Worm (Caenorhabditis elegans) whole organism, young adult: Measurements from ENCODE around the gene ssu-1.
A peak's percentile ranks its signal among the peaks of the same experiment; 100 is the strongest.

ENCODE experiments used
- D2030.7 ChIP-seq: fragments of 200-800 bp; sonication (Bioruptor generic); IDR thresholded peaks from 2 replicates; pipeline ENCODE4 v1.3.6; 2022; ENCODE audit warnings: missing genetic modification reagents, missing genetic modification characterization, missing compliant biosample characterization
- ceh-40 ChIP-seq: fragments of 200-800 bp; sonication (Bioruptor generic); IDR thresholded peaks from 2 replicates; pipeline ENCODE4 v1.3.6; 2022; ENCODE audit warnings: missing genetic modification characterization, missing compliant biosample characterization
- sea-2 ChIP-seq: fragments of 200-800 bp; sonication (Bioruptor generic); IDR thresholded peaks from 2 replicates; pipeline ENCODE4 v1.3.6; 2022; ENCODE audit warnings: missing genetic modification characterization, missing compliant biosample characterization
- snpc-4 ChIP-seq, 5 experiments: fragments of 150-350 bp in 1 of 5; sonication (generic microtip) in 4 of 5; optimal IDR thresholded peaks; 2 replicates each; lab custom pipeline; 2014 to 2018; ENCODE audit warnings: missing genetic modification characterization in 5 of 5, missing biosample characterization in 3 of 5, antibody characterized with exemption in 2 of 5, mild to moderate bottlenecking in 2 of 5, missing compliant biosample characterization in 2 of 5, missing genotype in 2 of 5, moderate library complexity in 2 of 5, missing genetic modification reagents in 1 of 5

ce11 chrV:20162290-20163104 is 29.4 kb upstream of the ssu-1 start:
- TF ChIP-seq ceh-40 (GFP tag; lab: Robert Waterston, UW) (no peak), snpc-4 (GFP tag; optimal IDR thresholded peaks at IDR 0.05; lab: Kevin White, UChicago) (no peak), snpc-4 (tag; optimal IDR thresholded peaks at IDR 0.05; lab: Kevin White, UChicago) (peak in 1 of 4 experiments; percentile 34), D2030.7 (GFP tag; lab: Robert Waterston, UW) (no peak), sea-2 (GFP tag; lab: Robert Waterston, UW) (no peak)
